Worm (Caenorhabditis elegans) whole organism, mixed stage, embryonic: ENCODE measurements around the gene clec-182.

ENCODE experiments used
- M03D4.4 ChIP-seq: sonication (generic microtip); optimal IDR thresholded peaks from 2 replicates; lab custom pipeline; 2017; ENCODE audit warnings: mild to moderate bottlenecking, missing genetic modification characterization, missing compliant biosample characterization
- blmp-1 ChIP-seq: fragments of 150-350 bp; optimal IDR thresholded peaks from 2 replicates; lab custom pipeline; 2014; ENCODE audit warnings: missing biosample characterization, missing genetic modification characterization
- drap-1 ChIP-seq: fragments of 200-800 bp; sonication (Bioruptor generic); optimal IDR thresholded peaks from 3 replicates; lab custom pipeline; 2018; ENCODE audit warnings: mild to moderate bottlenecking, missing genetic modification characterization, missing compliant biosample characterization
- elt-3 ChIP-seq: fragments of 150-350 bp; optimal IDR thresholded peaks from 2 replicates; lab custom pipeline; 2014; ENCODE audit warnings: missing biosample characterization, missing genetic modification characterization
- flh-1 ChIP-seq: fragments of 200-800 bp; sonication (Bioruptor generic); optimal IDR thresholded peaks from 2 replicates; lab custom pipeline; 2018; ENCODE audit warnings: mild to moderate bottlenecking, missing genetic modification characterization, moderate library complexity, missing compliant biosample characterization
- hlh-1 ChIP-seq: fragments of 150-350 bp; optimal IDR thresholded peaks from 2 replicates; lab custom pipeline; 2014; ENCODE audit warnings: missing biosample characterization, missing genetic modification reagents, missing genetic modification characterization
- mls-2 ChIP-seq: sonication (generic microtip); optimal IDR thresholded peaks from 2 replicates; lab custom pipeline; 2016; ENCODE audit warnings: mild to moderate bottlenecking, missing genetic modification characterization, moderate library complexity, missing compliant biosample characterization
- nhr-2 ChIP-seq: fragments of 150-350 bp; optimal IDR thresholded peaks from 2 replicates; lab custom pipeline; 2014; ENCODE audit warnings: missing biosample characterization, missing genetic modification characterization
- pha-4 ChIP-seq: fragments of 150-350 bp; optimal IDR thresholded peaks from 2 replicates; lab custom pipeline; 2018; ENCODE audit warnings: missing biosample characterization, missing genetic modification reagents, missing genetic modification characterization
- snpc-4 ChIP-seq: fragments of 150-350 bp; optimal IDR thresholded peaks from 2 replicates; lab custom pipeline; 2014; ENCODE audit warnings: missing biosample characterization, missing genetic modification characterization
- unc-39 ChIP-seq: fragments of 150-350 bp; optimal IDR thresholded peaks from 2 replicates; lab custom pipeline; 2014; ENCODE audit warnings: missing biosample characterization, missing genetic modification characterization

The clec-182 gene

DNA sequence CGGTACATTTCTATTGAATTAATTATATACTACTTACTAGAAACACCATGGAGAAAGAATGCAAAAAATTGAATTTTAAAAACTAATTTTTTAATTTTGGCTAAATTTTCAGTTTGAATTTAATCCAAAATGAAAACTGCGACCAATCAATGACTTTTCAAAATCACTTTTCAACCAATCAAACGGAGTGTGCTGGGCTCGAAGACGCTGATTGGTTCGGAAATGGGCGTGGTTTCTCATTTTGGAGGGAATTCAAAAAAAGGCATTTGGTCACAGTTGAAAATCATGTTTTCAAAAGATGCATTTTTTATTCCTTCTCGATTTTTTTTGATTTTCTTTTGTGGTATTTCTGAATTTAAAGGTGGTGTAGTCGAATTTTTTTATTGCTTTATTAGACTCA is 49.2 kb downstream of the clec-182 start:
- TF ChIP-seq pha-4 (no peak), drap-1 (GFP tag; lab: Kevin White, UChicago) (no peak), blmp-1 (no peak), snpc-4 (tag; lab: Kevin White, UChicago) (no peak), nhr-2 (tag; lab: Kevin White, UChicago) (no peak), hlh-1 (tag; lab: Kevin White, UChicago) (no peak), M03D4.4 (tag; lab: Kevin White, UChicago) (no peak), elt-3 (tag; lab: Kevin White, UChicago) (no peak), flh-1 (GFP tag; lab: Kevin White, UChicago) (no peak), unc-39 (no peak), mls-2 (tag; lab: Kevin White, UChicago) (no peak)
